Worm (Caenorhabditis elegans): ENCODE results near the gene F15B9.10.

ce11 chrV:13018233-13018632, 9.5 kb upstream of the F15B9.10 start:
- no peak for TF ChIP-seq dao-5 (tag; optimal IDR thresholded peaks at IDR 0.05)
- TF ChIP-seq him-1 (tag; optimal IDR thresholded peaks at IDR 0.05): no peak
- TF ChIP-seq W03F9.2 (tag; optimal IDR thresholded peaks at IDR 0.05): no peak
